Fruit fly (Drosophila melanogaster): ENCODE results near the gene nan.

DNA sequence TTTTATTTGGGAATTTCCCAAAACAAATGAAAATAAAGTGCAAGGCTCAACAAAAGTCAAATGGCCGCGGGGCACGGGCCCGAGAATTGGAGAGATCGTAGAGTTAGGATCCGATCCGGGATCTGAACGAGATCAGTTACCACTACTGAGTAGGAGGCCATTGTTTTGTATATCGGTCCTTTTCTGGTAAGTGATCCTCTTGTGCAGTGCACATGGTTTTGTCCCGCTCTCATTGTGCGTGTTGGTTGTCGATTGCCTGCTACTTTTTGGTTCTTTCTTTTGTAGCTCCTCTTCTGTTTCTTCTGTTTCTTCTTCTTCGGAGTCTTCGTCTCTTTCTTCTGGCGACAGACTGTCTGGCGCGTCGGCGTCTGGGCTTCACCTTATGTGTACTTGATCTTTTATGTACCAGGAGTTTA, 39.3 kb downstream of the nan start:
- TF ChIP-seq kay (GFP tag; ENCODE audit: borderline replicate concordance) (no peak), bab1 (GFP tag; optimal IDR thresholded peaks at IDR 0.05) (no peak), toe (GFP tag; optimal IDR thresholded peaks at IDR 0.05) (no peak), Hr96 (GFP tag; optimal IDR thresholded peaks at IDR 0.05) (no peak)
